Worm (Caenorhabditis elegans) whole organism, L1 larva: ENCODE data around the gene tpra-1.

ENCODE experiments used
- C04F5.9 ChIP-seq: sonication (generic microtip); optimal IDR thresholded peaks from 2 replicates; lab custom pipeline; 2016; ENCODE audit warnings: missing genetic modification characterization, missing compliant biosample characterization
- C34B4.2 ChIP-seq: sonication (generic microtip); optimal IDR thresholded peaks from 2 replicates; lab custom pipeline; 2017; ENCODE audit warnings: mild to moderate bottlenecking, missing genetic modification characterization, missing compliant biosample characterization
- Y116A8C.19 ChIP-seq: sonication (generic microtip); optimal IDR thresholded peaks from 2 replicates; lab custom pipeline; 2016; ENCODE audit warnings: missing compliant biosample characterization, missing genetic modification characterization, borderline replicate concordance
- aha-1 ChIP-seq: fragments of 150-350 bp; optimal IDR thresholded peaks from 2 replicates; lab custom pipeline; 2014; ENCODE audit warnings: missing biosample characterization, missing genetic modification characterization
- alr-1 ChIP-seq: fragments of 200-800 bp; sonication (Bioruptor generic); optimal IDR thresholded peaks from 2 replicates; lab custom pipeline; 2018; ENCODE audit warnings: borderline replicate concordance, mild to moderate bottlenecking, missing genetic modification characterization, missing compliant biosample characterization
- aly-2 ChIP-seq: fragments of 150-350 bp; optimal IDR thresholded peaks from 2 replicates; lab custom pipeline; 2014; ENCODE audit warnings: missing biosample characterization, missing genetic modification characterization
- ces-1 ChIP-seq: fragments of 150-350 bp; optimal IDR thresholded peaks from 2 replicates; lab custom pipeline; 2014; ENCODE audit warnings: missing biosample characterization, missing genetic modification reagents, missing genetic modification characterization
- dpl-1 ChIP-seq, 3 experiments: fragments of 150-350 bp in 2 of 3; sonication (generic microtip) in 1 of 3; optimal IDR thresholded peaks; 2 replicates each; lab custom pipeline; 2014 to 2017; ENCODE audit warnings: missing biosample characterization in 3 of 3, missing genetic modification characterization in 3 of 3, missing genetic modification reagents in 3 of 3
- dsc-1 ChIP-seq: sonication (generic microtip); optimal IDR thresholded peaks from 2 replicates; lab custom pipeline; 2016; ENCODE audit warnings: mild to moderate bottlenecking, missing genetic modification characterization, missing compliant biosample characterization
- efl-1 ChIP-seq, 4 experiments: fragments of 150-350 bp; optimal IDR thresholded peaks in 3 of 4; peaks in 1 of 4; 1 replicate in 1 of 4; 2 replicates in 3 of 4; lab custom pipeline; 2014; ENCODE audit warnings: missing biosample characterization in 2 of 4, missing genetic modification characterization in 2 of 4, missing genetic modification reagents in 2 of 4
- egl-27 ChIP-seq, 2 experiments: fragments of 150-350 bp in 1 of 2; sonication (generic microtip); optimal IDR thresholded peaks; 3 replicates each; lab custom pipeline; 2017 to 2018; ENCODE audit warnings: missing biosample characterization in 2 of 2, missing genetic modification characterization in 2 of 2, missing genetic modification reagents in 2 of 2
- elt-2 ChIP-seq: sonication (generic microtip); optimal IDR thresholded peaks from 2 replicates; lab custom pipeline; 2016; ENCODE audit warnings: missing genetic modification characterization, mild to moderate bottlenecking, inconsistent platforms, missing compliant biosample characterization, missing genetic modification reagents
- elt-3 ChIP-seq, 6 experiments: fragments of 150-350 bp in 1 of 6; sonication (generic microtip); optimal IDR thresholded peaks; 2 replicates each; lab custom pipeline; 2017 to 2018; ENCODE audit warnings: missing biosample characterization in 6 of 6, missing genetic modification characterization in 6 of 6, inconsistent platforms in 1 of 6
- ets-5 ChIP-seq: fragments of 200-800 bp; sonication (Bioruptor generic); IDR thresholded peaks from 2 replicates; pipeline ENCODE4 v1.3.6; 2022; ENCODE audit warnings: missing genetic modification characterization, missing compliant biosample characterization
- fkh-10 ChIP-seq: sonication (generic microtip); optimal IDR thresholded peaks from 2 replicates; lab custom pipeline; 2017; ENCODE audit warnings: missing biosample characterization, missing genetic modification reagents, missing genetic modification characterization
- fkh-4 ChIP-seq: sonication (generic microtip); optimal IDR thresholded peaks from 2 replicates; lab custom pipeline; 2016; ENCODE audit warnings: missing compliant biosample characterization, missing genetic modification characterization, borderline replicate concordance
- fkh-8 ChIP-seq: sonication (generic microtip); optimal IDR thresholded peaks from 2 replicates; lab custom pipeline; 2016; ENCODE audit warnings: mild to moderate bottlenecking, missing genetic modification characterization, missing compliant biosample characterization
- grh-1 ChIP-seq: fragments of 200-800 bp; sonication (Bioruptor generic); IDR thresholded peaks from 2 replicates; pipeline ENCODE4 v1.3.6; 2022; ENCODE audit warnings: missing genetic modification reagents, missing genetic modification characterization, missing compliant biosample characterization
- lin-13 ChIP-seq: fragments of 150-350 bp; optimal IDR thresholded peaks from 2 replicates; lab custom pipeline; 2014; ENCODE audit warnings: missing biosample characterization, missing genetic modification reagents, missing genetic modification characterization
- lin-14 ChIP-seq: fragments of 200-800 bp; sonication (Bioruptor generic); optimal IDR thresholded peaks from 2 replicates; lab custom pipeline; 2018; ENCODE audit warnings: mild to moderate bottlenecking, missing genetic modification characterization, moderate library complexity, missing compliant biosample characterization
- lin-35 ChIP-seq, 2 experiments: fragments of 150-350 bp; optimal IDR thresholded peaks; 2 replicates each; lab custom pipeline; 2014; ENCODE audit warnings: missing biosample characterization in 2 of 2, missing genetic modification characterization in 2 of 2, missing genetic modification reagents in 2 of 2
- nhr-11 ChIP-seq: fragments of 150-350 bp; optimal IDR thresholded peaks from 2 replicates; lab custom pipeline; 2014; ENCODE audit warnings: missing biosample characterization, missing genetic modification characterization
- nhr-19 ChIP-seq: fragments of 200-800 bp; sonication (Bioruptor generic); conservative IDR thresholded peaks from 2 replicates; pipeline ENCODE4 v1.3.6; 2022; ENCODE audit warnings: missing genetic modification characterization, missing compliant biosample characterization
- nhr-20 ChIP-seq: sonication (generic microtip); optimal IDR thresholded peaks from 2 replicates; lab custom pipeline; 2016; ENCODE audit warnings: mild to moderate bottlenecking, missing genetic modification characterization, missing compliant biosample characterization
- nhr-71 ChIP-seq: sonication (generic microtip); optimal IDR thresholded peaks from 2 replicates; lab custom pipeline; 2016; ENCODE audit warnings: mild to moderate bottlenecking, missing genetic modification characterization, moderate library complexity, missing compliant biosample characterization
- nhr-84 ChIP-seq: sonication (generic microtip); optimal IDR thresholded peaks from 2 replicates; lab custom pipeline; 2017; ENCODE audit warnings: missing biosample characterization, missing genetic modification characterization
- pag-3 ChIP-seq: sonication (generic microtip); optimal IDR thresholded peaks from 2 replicates; lab custom pipeline; 2017; ENCODE audit warnings: missing genetic modification characterization, mild to moderate bottlenecking, missing compliant biosample characterization, antibody characterized with exemption, borderline replicate concordance; ENCODE audit not compliant: insufficient read depth
- pax-3 ChIP-seq: fragments of 200-800 bp; sonication (Bioruptor generic); optimal IDR thresholded peaks from 2 replicates; lab custom pipeline; 2018; ENCODE audit warnings: mild to moderate bottlenecking, missing genetic modification characterization, moderate library complexity, missing compliant biosample characterization
- pqm-1 ChIP-seq: sonication (generic microtip); optimal IDR thresholded peaks from 3 replicates; lab custom pipeline; 2017; ENCODE audit warnings: missing biosample characterization, missing genetic modification characterization
- skn-1 ChIP-seq: fragments of 150-350 bp; optimal IDR thresholded peaks from 2 replicates; lab custom pipeline; 2014; ENCODE audit warnings: missing biosample characterization, missing genetic modification characterization
- snu-23 ChIP-seq: sonication (generic microtip); optimal IDR thresholded peaks from 2 replicates; lab custom pipeline; 2016; ENCODE audit warnings: missing genetic modification characterization, missing compliant biosample characterization
- sptf-1 ChIP-seq: fragments of 150-350 bp; optimal IDR thresholded peaks from 2 replicates; lab custom pipeline; 2014; ENCODE audit warnings: missing biosample characterization, missing genetic modification characterization
- sup-37 ChIP-seq: fragments of 200-800 bp; sonication (Bioruptor generic); optimal IDR thresholded peaks from 2 replicates; lab custom pipeline; 2018; ENCODE audit warnings: mild to moderate bottlenecking, missing genetic modification characterization, missing compliant biosample characterization
- swsn-7 ChIP-seq: sonication (generic microtip); optimal IDR thresholded peaks from 2 replicates; lab custom pipeline; 2016; ENCODE audit warnings: missing genetic modification characterization, missing compliant biosample characterization
- tlp-1 ChIP-seq: fragments of 150-350 bp; optimal IDR thresholded peaks from 2 replicates; lab custom pipeline; 2014; ENCODE audit warnings: missing biosample characterization, missing genetic modification characterization
- unc-130 ChIP-seq: fragments of 150-350 bp; optimal IDR thresholded peaks from 2 replicates; lab custom pipeline; 2017; ENCODE audit warnings: missing biosample characterization, missing genetic modification characterization, inconsistent platforms
- unc-30 ChIP-seq: sonication (generic microtip); optimal IDR thresholded peaks from 2 replicates; lab custom pipeline; 2017; ENCODE audit warnings: missing biosample characterization, missing genetic modification characterization
- unc-98 ChIP-seq: fragments of 200-800 bp; sonication (Bioruptor generic); IDR thresholded peaks from 2 replicates; pipeline ENCODE4 v1.3.6; 2022; ENCODE audit warnings: missing genetic modification characterization, missing compliant biosample characterization
- vab-15 ChIP-seq: sonication (generic microtip); optimal IDR thresholded peaks from 2 replicates; lab custom pipeline; 2017; ENCODE audit warnings: missing genotype, mild to moderate bottlenecking, missing genetic modification characterization, missing compliant biosample characterization

The tpra-1 gene

ce11 chrIV:8949078-8950039 is 6.9 kb upstream of the tpra-1 start (continued):
- no peak for TF ChIP-seq unc-30
- TF ChIP-seq, all 84 proteins: peak for 40

DNA sequence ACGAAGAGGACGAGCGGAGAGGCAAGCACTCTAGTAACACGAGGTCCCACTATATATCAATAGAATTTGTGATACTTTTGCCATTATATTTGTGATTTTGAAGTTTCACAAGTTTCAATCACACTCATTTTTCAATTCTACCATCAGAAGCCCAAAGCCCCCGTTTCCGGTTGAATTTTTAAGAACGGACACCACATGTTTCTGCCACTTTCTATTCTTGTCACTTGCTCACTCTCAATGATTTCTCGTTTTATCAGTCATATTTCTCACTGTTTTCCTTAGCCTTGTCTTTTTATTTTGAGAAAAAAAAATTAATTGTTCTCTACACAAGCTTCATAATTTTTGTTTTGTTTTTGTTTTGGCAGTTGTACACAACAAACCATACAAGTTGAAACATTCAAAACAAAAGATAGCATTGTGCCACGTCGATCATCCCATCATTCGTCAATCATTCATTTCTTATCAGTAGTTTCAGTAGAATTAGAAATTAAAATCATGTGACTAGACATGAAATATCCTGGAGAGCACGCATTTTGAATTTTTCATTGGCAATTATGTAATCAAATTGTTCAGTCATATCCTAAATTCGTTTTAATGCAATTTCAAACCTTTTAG is 4.2 kb upstream of the tpra-1 start:
- no peak for TF ChIP-seq fkh-8 (tag; lab: Kevin White, UChicago)
- peak; percentile 16 for TF ChIP-seq elt-2 (tag; lab: Kevin White, UChicago)
- TF ChIP-seq lin-35 (GFP tag; optimal IDR thresholded peaks at IDR 0.05; lab: Kevin White, UChicago) = no peak
- no peak for TF ChIP-seq nhr-84 (tag; lab: Kevin White, UChicago)
- TF ChIP-seq efl-1 (optimal IDR thresholded peaks at IDR 0.05; lab: Kevin White, UChicago) = no peak
- peak in 1 of 2 experiments; percentile 90 for TF ChIP-seq efl-1 (GFP tag; optimal IDR thresholded peaks at IDR 0.05 in 1 of 2; lab: Kevin White, UChicago)
- no peak for TF ChIP-seq nhr-11 (tag; lab: Kevin White, UChicago)
- TF ChIP-seq pag-3 = no peak
- TF ChIP-seq alr-1 = no peak
- no peak for TF ChIP-seq ces-1 (GFP tag; lab: Kevin White, UChicago)
- no peak for TF ChIP-seq C04F5.9 (tag; lab: Kevin White, UChicago)

DNA sequence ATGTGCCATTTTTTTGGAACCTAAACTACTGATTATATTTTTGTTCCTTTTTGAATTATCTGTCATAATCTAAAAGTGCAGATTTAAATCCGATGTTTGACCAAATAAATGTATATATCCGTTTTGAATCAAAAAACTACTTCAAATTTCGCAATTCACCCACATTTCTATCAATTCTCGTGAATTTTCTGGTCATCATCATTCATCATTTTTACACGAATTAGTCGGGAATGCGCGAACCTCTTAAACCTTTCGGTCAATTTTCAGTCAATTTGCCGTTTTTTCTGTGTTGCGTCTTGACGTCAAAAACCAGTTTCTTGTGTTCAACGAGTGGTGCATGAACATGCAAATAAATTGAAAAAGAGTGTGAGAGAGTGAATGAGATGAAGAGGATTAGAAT is 2.2 kb upstream of the tpra-1 start:
- no peak for TF ChIP-seq pqm-1
- TF ChIP-seq sptf-1 (tag; lab: Kevin White, UChicago) = no peak
- TF ChIP-seq nhr-20 (tag; lab: Kevin White, UChicago) = no peak
- TF ChIP-seq dsc-1 (tag; lab: Kevin White, UChicago) = no peak
- TF ChIP-seq grh-1 (GFP tag; lab: Robert Waterston, UW) = no peak; the same call in 1 of the 2 replicates
- no peak for TF ChIP-seq fkh-4 (tag; lab: Kevin White, UChicago)
- no peak for TF ChIP-seq Y116A8C.19 (tag; lab: Kevin White, UChicago)
- TF ChIP-seq lin-35 (GFP tag; optimal IDR thresholded peaks at IDR 0.05; lab: Kevin White, UChicago) = no peak
- no peak for TF ChIP-seq nhr-19 (GFP tag; lab: Robert Waterston, UW)
- no peak for TF ChIP-seq unc-130 (tag; lab: Kevin White, UChicago)
- TF ChIP-seq sup-37 (GFP tag; lab: Kevin White, UChicago) = no peak
- TF ChIP-seq pax-3 (tag; lab: Kevin White, UChicago) = no peak
- peak; percentile 34 for TF ChIP-seq skn-1 (tag; lab: Kevin White, UChicago)
- TF ChIP-seq egl-27 (tag; optimal IDR thresholded peaks at IDR 0.05; lab: Kevin White, UChicago) = no peak
- TF ChIP-seq swsn-7 (tag; lab: Kevin White, UChicago) = no peak
- TF ChIP-seq lin-13 (GFP tag; lab: Kevin White, UChicago) = no peak
- no peak for TF ChIP-seq elt-3 (tag; optimal IDR thresholded peaks at IDR 0.05; lab: Kevin White, UChicago)
- TF ChIP-seq aly-2 (tag; lab: Kevin White, UChicago) = no peak
- no peak for TF ChIP-seq alr-1
- TF ChIP-seq tlp-1 = no peak
- TF ChIP-seq elt-2 (tag; lab: Kevin White, UChicago) = no peak
- TF ChIP-seq dpl-1 (GFP tag; optimal IDR thresholded peaks at IDR 0.05; lab: Kevin White, UChicago) = no peak
- no peak for TF ChIP-seq ets-5
- TF ChIP-seq unc-30 = no peak
- no peak for TF ChIP-seq fkh-10 (GFP tag; lab: Kevin White, UChicago)
- no peak for TF ChIP-seq nhr-71 (tag; lab: Kevin White, UChicago)
- TF ChIP-seq pag-3 = no peak
- no peak for TF ChIP-seq unc-98 (GFP tag; lab: Robert Waterston, UW)
- TF ChIP-seq vab-15 (tag; lab: Kevin White, UChicago) = no peak
- TF ChIP-seq C34B4.2 (tag; lab: Kevin White, UChicago) = no peak
- peak; percentile 56 for TF ChIP-seq lin-14 (GFP tag; lab: Kevin White, UChicago)
- TF ChIP-seq snu-23 (GFP tag; lab: Kevin White, UChicago) = peak; percentile 24
- no peak for TF ChIP-seq efl-1 (optimal IDR thresholded peaks at IDR 0.05; lab: Kevin White, UChicago)
- peak in 1 of 2 experiments; percentile 74 for TF ChIP-seq efl-1 (GFP tag; optimal IDR thresholded peaks at IDR 0.05 in 1 of 2; lab: Kevin White, UChicago)
- no peak for TF ChIP-seq aha-1 (tag; lab: Kevin White, UChicago)
